Fruit fly (Drosophila melanogaster): ENCODE data around the gene CAH5.

The CAH5 gene

DNA sequence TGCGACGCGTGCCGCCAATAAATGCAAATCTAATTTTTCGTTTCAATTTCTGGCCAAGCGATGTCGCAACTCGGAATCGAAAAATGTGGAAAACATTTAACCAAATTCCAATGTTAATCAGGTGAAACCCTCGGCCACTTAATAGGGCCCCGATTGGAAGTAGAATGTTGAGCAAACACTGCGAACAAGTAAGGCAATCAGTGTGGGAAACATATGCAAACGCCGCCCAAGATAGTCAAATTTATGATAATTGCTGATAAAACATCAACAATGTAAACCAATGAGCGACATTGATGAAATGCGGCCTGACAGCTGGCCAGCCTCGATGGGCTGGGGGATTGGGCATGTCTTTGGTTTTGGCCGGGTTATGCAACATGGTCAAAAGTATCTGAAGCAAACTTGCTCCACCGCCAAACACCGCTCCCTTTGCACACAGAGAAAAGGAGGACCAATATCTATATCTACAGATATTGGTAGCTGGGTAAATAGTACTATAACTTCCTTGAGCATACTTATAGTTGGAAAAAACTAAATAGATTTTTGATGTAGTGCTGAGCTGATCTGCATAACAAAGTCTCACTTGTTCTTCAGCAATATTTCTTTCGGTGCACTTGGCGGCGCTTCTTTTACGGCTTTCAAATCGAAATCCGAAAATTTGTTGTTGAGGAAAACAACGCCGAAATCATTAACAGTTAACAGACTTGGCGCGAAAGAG, 15.0 kb upstream of the CAH5 start (continued):
- no peak for TF ChIP-seq Ets97D (GFP tag; optimal IDR thresholded peaks at IDR 0.05)
- TF ChIP-seq fd102C (GFP tag; optimal IDR thresholded peaks at IDR 0.05): no peak
- TF ChIP-seq H2.0 (GFP tag; IDR thresholded peaks at IDR 0.05): peak; percentile 68
- peak; percentile 74 for TF ChIP-seq CG5953 (GFP tag; IDR thresholded peaks at IDR 0.05)
- no peak for TF ChIP-seq CG14965 (GFP tag; optimal IDR thresholded peaks at IDR 0.05; ENCODE audit: borderline replicate concordance)
- TF ChIP-seq ind (GFP tag; optimal IDR thresholded peaks at IDR 0.05): peak; percentile 77
- TF ChIP-seq CG18262 (tag; optimal IDR thresholded peaks at IDR 0.05): peak; percentile 80
- TF ChIP-seq usp (GFP tag; optimal IDR thresholded peaks at IDR 0.05): no peak
- peak; percentile 33; the same call in 1 of the 2 replicates for TF ChIP-seq peb (GFP tag; IDR thresholded peaks at IDR 0.05)
- peak; percentile 88 for TF ChIP-seq CG2678 (tag; optimal IDR thresholded peaks at IDR 0.05)
- no peak for TF ChIP-seq CG2129 (GFP tag; IDR thresholded peaks at IDR 0.05; ENCODE audit: partially characterized antibody)
- peak; percentile 61 for TF ChIP-seq salm (tag; optimal IDR thresholded peaks at IDR 0.05)
- TF ChIP-seq Doc3 (GFP tag; IDR thresholded peaks at IDR 0.05; ENCODE audit: partially characterized antibody): no peak
- TF ChIP-seq da (GFP tag; optimal IDR thresholded peaks at IDR 0.05): no peak
- 0 out of 2 replicates have a peak, but pooled peaks have one; percentile 37 for TF ChIP-seq gsb (GFP tag; IDR thresholded peaks at IDR 0.05)
- TF ChIP-seq eyg (GFP tag; optimal IDR thresholded peaks at IDR 0.05): peak; percentile 29
- peak; percentile 76 for TF ChIP-seq zfh1 (GFP tag; IDR thresholded peaks at IDR 0.05)
- TF ChIP-seq CG7271 (tag; optimal IDR thresholded peaks at IDR 0.05): no peak
- peak; percentile 87 for TF ChIP-seq Blimp-1 (GFP tag; optimal IDR thresholded peaks at IDR 0.05)
- TF ChIP-seq unc-4 (GFP tag; IDR thresholded peaks at IDR 0.05; ENCODE audit: partially characterized antibody): no peak
- no peak for TF ChIP-seq Tbp (GFP tag; optimal IDR thresholded peaks at IDR 0.05)
- peak; percentile 81 for TF ChIP-seq tgo (GFP tag; IDR thresholded peaks at IDR 0.05)
- TF ChIP-seq CG12299 (tag; optimal IDR thresholded peaks at IDR 0.05): peak; percentile 40
- peak; percentile 58 for TF ChIP-seq CG3847 (GFP tag; IDR thresholded peaks at IDR 0.05)
- TF ChIP-seq CG12391 (tag; optimal IDR thresholded peaks at IDR 0.05): peak; percentile 73
- TF ChIP-seq CG11456 (GFP tag; IDR thresholded peaks at IDR 0.05): peak; percentile 67; the same call in 2 of the 3 replicates
- no peak for TF ChIP-seq pzg (GFP tag; optimal IDR thresholded peaks at IDR 0.05)
- no peak for TF ChIP-seq pita (GFP tag; optimal IDR thresholded peaks at IDR 0.05)
- peak; percentile 82 for TF ChIP-seq gem (tag; optimal IDR thresholded peaks at IDR 0.05)
- TF ChIP-seq CG14441 (GFP tag; IDR thresholded peaks at IDR 0.05): peak; percentile 86
- TF ChIP-seq caup (GFP tag; optimal IDR thresholded peaks at IDR 0.05; ENCODE audit: severe bottlenecking): peak; percentile 46
- TF ChIP-seq E2f2 (GFP tag; IDR thresholded peaks at IDR 0.05): peak; percentile 58
- peak; percentile 73 for TF ChIP-seq CG17829 (tag; optimal IDR thresholded peaks at IDR 0.05)
- no peak for TF ChIP-seq CG13894 (tag; optimal IDR thresholded peaks at IDR 0.05)
- no peak for TF ChIP-seq Stat92E (GFP tag; optimal IDR thresholded peaks at IDR 0.05)
- peak; percentile 65; the same call in 2 of the 3 replicates for TF ChIP-seq croc (GFP tag; conservative IDR thresholded peaks at IDR 0.05)
- TF ChIP-seq HHEX (GFP tag; optimal IDR thresholded peaks at IDR 0.05): peak; percentile 72
- TF ChIP-seq ab (GFP tag; optimal IDR thresholded peaks at IDR 0.05): peak; percentile 1
- TF ChIP-seq CG6791 (GFP tag; IDR thresholded peaks at IDR 0.05; ENCODE audit: partially characterized antibody): no peak
- peak; percentile 74 for TF ChIP-seq grau (tag; optimal IDR thresholded peaks at IDR 0.05)
- TF ChIP-seq CG3838 (GFP tag; optimal IDR thresholded peaks at IDR 0.05): no peak
- TF ChIP-seq nau (GFP tag; optimal IDR thresholded peaks at IDR 0.05): peak; percentile 63
- peak; percentile 38 for TF ChIP-seq cwo (GFP tag; optimal IDR thresholded peaks at IDR 0.05)
- no peak for TF ChIP-seq Doc2 (GFP tag; IDR thresholded peaks at IDR 0.05)
- TF ChIP-seq ranshi (GFP tag; IDR thresholded peaks at IDR 0.05): peak; percentile 62; the same call in 1 of the 2 replicates
- peak; percentile 77 for TF ChIP-seq row (GFP tag; IDR thresholded peaks at IDR 0.05)
- no peak for TF ChIP-seq hth (optimal IDR thresholded peaks at IDR 0.05)
- peak; percentile 82 for TF ChIP-seq Oli (tag; optimal IDR thresholded peaks at IDR 0.05)
- TF ChIP-seq Hr39 (optimal IDR thresholded peaks at IDR 0.05): no peak
